Worm (Caenorhabditis elegans) whole organism, L2 larva: ENCODE measurements around the gene sru-25.
A peak's percentile ranks its signal among the peaks of the same experiment; 100 is the strongest.

ENCODE experiments used
- C34F6.9 ChIP-seq: fragments of 150-350 bp; optimal IDR thresholded peaks from 2 replicates; lab custom pipeline; 2014; ENCODE audit warnings: missing biosample characterization, missing genetic modification characterization
- F13H6.1 ChIP-seq: sonication (generic microtip); optimal IDR thresholded peaks from 2 replicates; lab custom pipeline; 2016; ENCODE audit warnings: missing genetic modification characterization, missing compliant biosample characterization
- Y55F3AM.14 ChIP-seq: fragments of 200-800 bp; sonication (Bioruptor generic); optimal IDR thresholded peaks from 2 replicates; lab custom pipeline; 2018; ENCODE audit warnings: mild to moderate bottlenecking, missing genetic modification characterization, missing compliant biosample characterization
- ZK546.5 ChIP-seq: sonication (generic microtip); optimal IDR thresholded peaks from 2 replicates; lab custom pipeline; 2017; ENCODE audit warnings: missing biosample characterization, missing genetic modification characterization
- alr-1 ChIP-seq: fragments of 150-350 bp; optimal IDR thresholded peaks from 2 replicates; lab custom pipeline; 2014; ENCODE audit warnings: missing biosample characterization, missing genetic modification characterization
- aly-2 ChIP-seq: fragments of 150-350 bp; optimal IDR thresholded peaks from 2 replicates; lab custom pipeline; 2014; ENCODE audit warnings: missing biosample characterization, missing genetic modification characterization
- ama-1 ChIP-seq: fragments of 150-350 bp; optimal IDR thresholded peaks from 2 replicates; lab custom pipeline; 2018; ENCODE audit warnings: inconsistent platforms
- blmp-1 ChIP-seq: sonication (generic microtip); optimal IDR thresholded peaks from 2 replicates; lab custom pipeline; 2017; ENCODE audit warnings: missing genetic modification characterization, mild to moderate bottlenecking, missing compliant biosample characterization, antibody characterized with exemption, moderate library complexity; ENCODE audit not compliant: insufficient read depth
- ceh-16 ChIP-seq: fragments of 150-350 bp; optimal IDR thresholded peaks from 2 replicates; lab custom pipeline; 2014; ENCODE audit warnings: missing biosample characterization, missing genetic modification characterization
- ceh-82 ChIP-seq: fragments of 150-350 bp; optimal IDR thresholded peaks from 2 replicates; lab custom pipeline; 2014; ENCODE audit warnings: missing biosample characterization, missing genetic modification characterization
- crh-2 ChIP-seq: sonication (generic microtip); optimal IDR thresholded peaks from 2 replicates; lab custom pipeline; 2017; ENCODE audit warnings: missing biosample characterization, missing genetic modification characterization
- egl-27 ChIP-seq: sonication (generic microtip); optimal IDR thresholded peaks from 3 replicates; lab custom pipeline; 2017; ENCODE audit warnings: missing biosample characterization, missing genetic modification reagents, missing genetic modification characterization
- elt-1 ChIP-seq: fragments of 150-350 bp; optimal IDR thresholded peaks from 2 replicates; lab custom pipeline; 2014; ENCODE audit warnings: missing biosample characterization, missing genetic modification characterization
- elt-3 ChIP-seq: sonication (generic microtip); optimal IDR thresholded peaks from 2 replicates; lab custom pipeline; 2017; ENCODE audit warnings: missing biosample characterization, missing genetic modification characterization
- fos-1 ChIP-seq: fragments of 150-350 bp; optimal IDR thresholded peaks from 2 replicates; lab custom pipeline; 2014; ENCODE audit warnings: missing biosample characterization, missing genetic modification characterization
- gmeb-1 ChIP-seq: fragments of 150-350 bp; optimal IDR thresholded peaks from 2 replicates; lab custom pipeline; 2014; ENCODE audit warnings: missing biosample characterization, missing genetic modification characterization
- lin-11 ChIP-seq: fragments of 150-350 bp; sonication (generic microtip); optimal IDR thresholded peaks from 2 replicates; lab custom pipeline; 2014; ENCODE audit warnings: missing biosample characterization, missing genetic modification characterization, inconsistent platforms, mixed read lengths
- lin-13 ChIP-seq: fragments of 150-350 bp; optimal IDR thresholded peaks from 2 replicates; lab custom pipeline; 2014; ENCODE audit warnings: missing biosample characterization, missing genetic modification reagents, missing genetic modification characterization
- lin-39 ChIP-seq: fragments of 150-350 bp; optimal IDR thresholded peaks from 2 replicates; lab custom pipeline; 2014; ENCODE audit warnings: missing biosample characterization, missing genetic modification reagents, missing genetic modification characterization
- lsy-2 ChIP-seq, 2 experiments: fragments of 150-350 bp in 1 of 2; sonication (generic microtip) in 1 of 2; optimal IDR thresholded peaks; 2 replicates each; lab custom pipeline; 2014 to 2017; ENCODE audit warnings: missing biosample characterization in 2 of 2, missing genetic modification characterization in 2 of 2
- mab-5 ChIP-seq: fragments of 150-350 bp; optimal IDR thresholded peaks from 2 replicates; lab custom pipeline; 2014; ENCODE audit warnings: missing biosample characterization, missing genetic modification characterization
- mdl-1 ChIP-seq, 2 experiments: fragments of 150-350 bp in 1 of 2; sonication (generic microtip) in 1 of 2; optimal IDR thresholded peaks; 2 replicates each; lab custom pipeline; 2017; ENCODE audit warnings: missing biosample characterization in 2 of 2, missing genetic modification characterization in 2 of 2
- nhr-12 ChIP-seq: fragments of 150-350 bp; optimal IDR thresholded peaks from 2 replicates; lab custom pipeline; 2014; ENCODE audit warnings: missing biosample characterization, missing genetic modification characterization
- nhr-129 ChIP-seq: fragments of 150-350 bp; optimal IDR thresholded peaks from 2 replicates; lab custom pipeline; 2014; ENCODE audit warnings: missing biosample characterization, missing genetic modification characterization
- nhr-23 ChIP-seq: fragments of 150-350 bp; optimal IDR thresholded peaks from 2 replicates; lab custom pipeline; 2014; ENCODE audit warnings: missing biosample characterization, missing genetic modification reagents, missing genetic modification characterization
- nhr-237 ChIP-seq: fragments of 150-350 bp; optimal IDR thresholded peaks from 2 replicates; lab custom pipeline; 2014; ENCODE audit warnings: missing biosample characterization, missing genetic modification characterization
- peb-1 ChIP-seq: fragments of 150-350 bp; optimal IDR thresholded peaks from 2 replicates; lab custom pipeline; 2014; ENCODE audit warnings: missing biosample characterization, missing genetic modification characterization
- skn-1 ChIP-seq: sonication (generic microtip); optimal IDR thresholded peaks from 2 replicates; lab custom pipeline; 2017; ENCODE audit warnings: missing biosample characterization, missing genetic modification characterization
- sma-9 ChIP-seq, 2 experiments: fragments of 150-350 bp in 1 of 2; sonication (generic microtip) in 1 of 2; optimal IDR thresholded peaks; 2 replicates each; lab custom pipeline; 2014 to 2016; ENCODE audit warnings: missing genetic modification characterization in 2 of 2, mild to moderate bottlenecking in 1 of 2, missing biosample characterization in 1 of 2, missing compliant biosample characterization in 1 of 2, missing genetic modification reagents in 1 of 2, moderate library complexity in 1 of 2
- snpc-4 ChIP-seq: fragments of 150-350 bp; optimal IDR thresholded peaks from 2 replicates; lab custom pipeline; 2014; ENCODE audit warnings: missing biosample characterization, missing genetic modification characterization
- unc-39 ChIP-seq: fragments of 150-350 bp; optimal IDR thresholded peaks from 2 replicates; lab custom pipeline; 2014; ENCODE audit warnings: missing biosample characterization, missing genetic modification characterization
- unc-55 ChIP-seq: fragments of 150-350 bp; sonication (generic microtip); optimal IDR thresholded peaks from 3 replicates; lab custom pipeline; 2014; ENCODE audit warnings: missing biosample characterization, missing genetic modification reagents, missing genetic modification characterization
- zag-1 ChIP-seq: fragments of 150-350 bp; optimal IDR thresholded peaks from 2 replicates; lab custom pipeline; 2014; ENCODE audit warnings: missing biosample characterization, missing genetic modification characterization
- ztf-1 ChIP-seq: fragments of 200-800 bp; sonication (Bioruptor generic); conservative IDR thresholded peaks from 2 replicates; pipeline ENCODE4 v1.3.6; 2022; ENCODE audit warnings: missing genetic modification characterization, missing compliant biosample characterization
- ztf-11 ChIP-seq: sonication (generic microtip); optimal IDR thresholded peaks from 2 replicates; lab custom pipeline; 2017; ENCODE audit warnings: missing biosample characterization, missing genetic modification characterization
- ztf-4 ChIP-seq: fragments of 150-350 bp; optimal IDR thresholded peaks from 2 replicates; lab custom pipeline; 2014; ENCODE audit warnings: missing biosample characterization, missing genetic modification characterization

Gene sru-25

DNA sequence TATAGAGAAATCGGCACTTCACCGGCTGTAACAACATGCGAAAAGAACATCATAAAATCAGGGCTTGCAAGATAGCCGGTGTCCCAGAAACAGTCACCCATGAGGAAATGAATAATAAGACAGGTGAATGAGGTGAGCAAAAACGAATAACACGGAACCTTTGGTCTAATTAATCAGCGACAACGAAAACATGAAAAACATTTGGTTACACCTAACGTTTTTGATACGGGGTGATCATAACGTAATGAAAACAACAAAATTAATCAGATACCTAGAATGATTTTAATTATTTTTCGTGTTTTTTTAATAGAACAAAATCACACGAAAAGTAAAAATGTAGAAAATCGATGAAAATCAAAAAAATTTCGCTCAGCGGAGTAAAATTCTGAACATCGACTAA lies 18.3 kb downstream of the sru-25 start, which contains the start of gene srh-245:
TSS of gene srh-245 (minus strand) at position 101 of the 400 bp plus-strand sequence.
- no peak for TF ChIP-seq nhr-237 (tag; lab: Kevin White, UChicago)
- no peak for TF ChIP-seq peb-1 (tag; lab: Kevin White, UChicago)
- TF ChIP-seq Y55F3AM.14 (GFP tag; lab: Kevin White, UChicago) = no peak
- TF ChIP-seq elt-1 (tag; lab: Kevin White, UChicago) = no peak
- no peak for TF ChIP-seq ztf-4 (tag; lab: Kevin White, UChicago)
- no peak for TF ChIP-seq ztf-1 (GFP tag; lab: Robert Waterston, UW)

DNA sequence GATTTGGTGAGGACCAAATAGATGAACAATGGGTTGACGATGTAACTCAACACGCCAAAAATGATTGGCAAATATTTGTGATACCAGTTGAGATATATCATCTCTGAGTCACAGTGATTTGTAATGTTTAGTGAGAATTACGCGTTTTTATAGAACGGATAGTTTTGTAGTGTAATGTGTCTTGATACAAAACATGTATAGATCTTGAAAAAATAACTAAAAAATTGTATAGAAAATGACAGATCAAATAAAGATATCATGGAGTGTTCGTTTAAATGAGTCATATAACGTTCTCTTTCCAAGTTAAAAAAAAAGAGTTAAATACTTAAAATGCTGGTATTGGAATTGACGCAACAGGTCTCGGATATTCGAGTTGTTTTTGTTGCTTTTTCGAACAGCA lies 19.7 kb downstream of the sru-25 start, which contains the start of gene srj-6:
TSS of gene srj-6 (minus strand) at position 101 of the 400 bp plus-strand sequence.
- no peak for TF ChIP-seq unc-55
- TF ChIP-seq mab-5 (tag; lab: Kevin White, UChicago) = no peak
- no peak for TF ChIP-seq aly-2 (tag; lab: Kevin White, UChicago)
- TF ChIP-seq ceh-16 (tag; lab: Kevin White, UChicago) = no peak
- no peak for TF ChIP-seq F13H6.1 (tag; lab: Kevin White, UChicago)
- TF ChIP-seq snpc-4 = no peak
- no peak for TF ChIP-seq C34F6.9 (tag; lab: Kevin White, UChicago)
- no peak for TF ChIP-seq gmeb-1 (tag; lab: Kevin White, UChicago)
- TF ChIP-seq ztf-4 (tag; lab: Kevin White, UChicago) = no peak
- TF ChIP-seq nhr-12 (tag; lab: Kevin White, UChicago) = no peak
- TF ChIP-seq skn-1 = no peak
- TF ChIP-seq elt-3 (tag; lab: Kevin White, UChicago) = no peak

DNA sequence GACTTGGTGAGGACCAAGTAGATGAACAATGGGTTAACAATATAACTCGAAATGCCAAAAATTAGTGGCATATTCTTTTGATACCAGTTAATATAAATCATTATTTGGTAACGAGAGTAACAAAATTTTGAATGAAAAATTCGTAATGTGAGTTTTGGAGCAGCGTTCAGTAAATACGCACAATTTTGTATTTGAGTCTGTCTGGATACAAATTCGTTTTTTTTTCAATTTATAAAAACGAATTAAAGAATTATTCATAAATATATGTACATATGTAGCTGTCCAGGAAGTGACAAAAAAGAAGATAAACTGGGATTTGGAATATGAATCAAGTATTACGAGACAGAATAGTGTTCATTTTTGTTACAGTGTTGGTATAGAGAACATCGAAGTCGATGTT lies 21.2 kb downstream of the sru-25 start, which contains the start of gene srj-5:
TSS of gene srj-5 (minus strand) at position 101 of the 400 bp plus-strand sequence.
- TF ChIP-seq unc-55 (no peak), blmp-1 (tag; lab: Kevin White, UChicago) (no peak), crh-2 (no peak), egl-27 (tag; lab: Kevin White, UChicago) (no peak), ztf-11 (tag; lab: Kevin White, UChicago) (no peak), sma-9 (GFP tag; optimal IDR thresholded peaks at IDR 0.05; lab: Kevin White, UChicago) (no peak), sma-9 (tag; optimal IDR thresholded peaks at IDR 0.05; lab: Kevin White, UChicago) (no peak), unc-39 (tag; lab: Kevin White, UChicago) (no peak), elt-3 (tag; lab: Kevin White, UChicago) (no peak), alr-1 (tag; lab: Kevin White, UChicago) (no peak), mdl-1 (tag; optimal IDR thresholded peaks at IDR 0.05; lab: Kevin White, UChicago) (no peak), F13H6.1 (tag; lab: Kevin White, UChicago) (no peak), fos-1 (tag; lab: Kevin White, UChicago) (no peak), nhr-129 (tag; lab: Kevin White, UChicago) (no peak), zag-1 (tag; lab: Kevin White, UChicago) (no peak), ceh-82 (tag; lab: Kevin White, UChicago) (no peak)

DNA sequence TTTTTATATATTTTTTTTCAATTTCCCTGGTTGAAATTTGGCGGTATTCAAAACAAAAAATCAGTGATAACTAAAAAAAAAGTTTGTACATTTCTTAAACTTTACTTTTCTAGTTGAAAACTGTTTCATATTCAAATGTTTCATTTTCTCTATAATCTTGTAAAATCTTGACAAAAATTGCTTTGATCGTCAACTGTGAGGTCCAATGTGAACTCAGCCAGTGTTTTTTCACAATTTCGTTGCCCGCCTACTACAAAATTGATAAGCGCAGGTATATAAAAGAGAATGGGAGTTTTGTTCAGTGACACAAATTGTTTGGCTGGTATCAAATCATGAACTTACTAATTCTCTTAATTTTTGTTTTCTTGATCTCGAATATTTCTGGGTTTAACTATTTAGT lies 27.2 kb downstream of the sru-25 start, which contains the start of gene ugt-42:
TSS of gene ugt-42 (plus strand) at position 301 of the 400 bp plus-strand sequence.
- TF ChIP-seq ama-1 = no peak
- TF ChIP-seq gmeb-1 (tag; lab: Kevin White, UChicago) = no peak
- TF ChIP-seq blmp-1 (tag; lab: Kevin White, UChicago) = no peak
- no peak for TF ChIP-seq peb-1 (tag; lab: Kevin White, UChicago)

DNA sequence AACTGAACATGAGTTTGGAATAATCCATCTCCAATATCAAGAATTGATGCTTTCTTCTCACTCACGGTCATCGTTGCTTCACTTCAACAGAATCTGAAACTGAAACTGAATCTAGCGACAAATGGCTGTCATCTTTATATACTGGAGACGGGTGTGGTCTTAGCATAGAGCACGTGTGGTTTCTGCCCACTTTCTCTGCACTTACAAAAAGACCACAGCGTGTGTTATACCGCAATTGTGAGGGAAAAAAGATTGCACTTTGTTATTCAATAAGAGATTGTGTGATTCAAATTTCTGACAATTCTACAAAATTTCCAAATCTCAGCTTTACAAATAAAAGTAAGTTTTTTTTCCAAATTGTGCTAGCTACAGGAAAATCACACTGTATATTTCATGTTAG lies 28.0 kb downstream of the sru-25 start, which contains the start of gene F48G7.12:
TSS of gene F48G7.12 (minus strand) at position 101 of the 400 bp plus-strand sequence.
- TF ChIP-seq lsy-2 (tag; optimal IDR thresholded peaks at IDR 0.05; lab: Kevin White, UChicago) = no peak
- no peak for TF ChIP-seq F13H6.1 (tag; lab: Kevin White, UChicago)

DNA sequence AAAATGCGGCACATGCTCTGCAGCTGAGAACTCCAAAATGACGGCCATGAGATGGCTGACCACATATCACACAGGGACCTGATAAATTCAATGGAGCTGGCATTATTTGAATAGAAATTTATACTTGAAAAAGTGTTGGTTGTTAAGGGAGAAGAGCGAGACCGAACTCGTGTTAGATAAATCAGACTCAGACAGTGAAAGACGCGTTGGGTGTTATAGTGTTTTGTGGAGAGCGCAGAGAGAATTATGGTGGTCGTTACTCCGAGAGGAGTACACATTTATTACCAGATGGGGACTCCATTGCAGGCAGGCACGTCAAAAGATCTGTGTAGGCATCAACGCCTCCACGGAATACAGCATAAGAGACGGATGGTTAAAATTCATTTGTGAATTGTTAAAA lies 31.4 kb downstream of the sru-25 start, which contains the start of gene nhr-190:
TSS of gene nhr-190 (minus strand) at position 175 of the 400 bp plus-strand sequence.
- no peak for TF ChIP-seq ceh-16 (tag; lab: Kevin White, UChicago)
- no peak for TF ChIP-seq ceh-82 (tag; lab: Kevin White, UChicago)
- no peak for TF ChIP-seq nhr-23 (tag; lab: Kevin White, UChicago)
- no peak for TF ChIP-seq unc-55
- peak; percentile 35 for TF ChIP-seq nhr-129 (tag; lab: Kevin White, UChicago)
- no peak for TF ChIP-seq ZK546.5 (tag; lab: Kevin White, UChicago)
- no peak for TF ChIP-seq Y55F3AM.14 (GFP tag; lab: Kevin White, UChicago)
- TF ChIP-seq C34F6.9 (tag; lab: Kevin White, UChicago) = peak; percentile 32
- TF ChIP-seq blmp-1 (tag; lab: Kevin White, UChicago) = no peak
- no peak for TF ChIP-seq lin-11 (tag; lab: Kevin White, UChicago)
- peak; percentile 12 for TF ChIP-seq sma-9 (GFP tag; optimal IDR thresholded peaks at IDR 0.05; lab: Kevin White, UChicago)
- TF ChIP-seq sma-9 (tag; optimal IDR thresholded peaks at IDR 0.05; lab: Kevin White, UChicago) = no peak
- TF ChIP-seq elt-3 (tag; lab: Kevin White, UChicago) = no peak
- TF ChIP-seq unc-39 (tag; lab: Kevin White, UChicago) = no peak
- no peak for TF ChIP-seq lin-39
- no peak for TF ChIP-seq lin-13 (GFP tag; lab: Kevin White, UChicago)
